Worm (Caenorhabditis elegans) whole organism, late embryonic: ENCODE data around the gene nsun-5.

Experiments
- K02D7.2 ChIP-seq: sonication (generic microtip); optimal IDR thresholded peaks from 2 replicates; lab custom pipeline; 2017; ENCODE audit warnings: mild to moderate bottlenecking, missing genetic modification characterization, missing compliant biosample characterization
- ama-1 ChIP-seq: fragments of 150-350 bp; optimal IDR thresholded peaks from 2 replicates; lab custom pipeline; 2014
- ceh-18 ChIP-seq: sonication (generic microtip); optimal IDR thresholded peaks from 2 replicates; lab custom pipeline; 2016; ENCODE audit warnings: missing genetic modification characterization, missing compliant biosample characterization
- elt-2 ChIP-seq: sonication (generic microtip); optimal IDR thresholded peaks from 2 replicates; lab custom pipeline; 2016; ENCODE audit warnings: missing genetic modification reagents, missing genetic modification characterization, missing compliant biosample characterization
- ets-4 ChIP-seq: sonication (generic microtip); optimal IDR thresholded peaks from 2 replicates; lab custom pipeline; 2016; ENCODE audit warnings: missing genetic modification characterization, missing compliant biosample characterization
- fkh-10 ChIP-seq: fragments of 150-350 bp; optimal IDR thresholded peaks from 2 replicates; lab custom pipeline; 2014; ENCODE audit warnings: missing biosample characterization, missing genetic modification reagents, missing genetic modification characterization
- hlh-30 ChIP-seq: sonication (generic microtip); optimal IDR thresholded peaks from 2 replicates; lab custom pipeline; 2017; ENCODE audit warnings: antibody characterized with exemption, missing genetic modification characterization, missing compliant biosample characterization; ENCODE audit not compliant: insufficient read depth
- nfya-1 ChIP-seq: sonication (generic microtip); optimal IDR thresholded peaks from 2 replicates; lab custom pipeline; 2017; ENCODE audit warnings: missing genetic modification characterization, mild to moderate bottlenecking, missing compliant biosample characterization, antibody characterized with exemption, moderate library complexity
- pha-4 ChIP-seq: fragments of 150-350 bp; optimal IDR thresholded peaks from 2 replicates; lab custom pipeline; 2018; ENCODE audit warnings: missing biosample characterization, missing genetic modification reagents, missing genetic modification characterization
- rnt-1 ChIP-seq: sonication (generic microtip); optimal IDR thresholded peaks from 2 replicates; lab custom pipeline; 2016; ENCODE audit warnings: missing genetic modification characterization, missing compliant biosample characterization
- tbx-2 ChIP-seq: sonication (generic microtip); optimal IDR thresholded peaks from 2 replicates; lab custom pipeline; 2016; ENCODE audit warnings: missing genetic modification characterization, missing compliant biosample characterization
- unc-55 ChIP-seq: sonication (generic microtip); optimal IDR thresholded peaks from 2 replicates; lab custom pipeline; 2017; ENCODE audit warnings: missing biosample characterization, missing genetic modification reagents, missing genetic modification characterization

ce11 chrII:14952464-14953064 is 16.9 kb upstream of the nsun-5 start:
- TF ChIP-seq tbx-2 (no peak), elt-2 (no peak), ceh-18 (no peak), ets-4 (tag; lab: Kevin White, UChicago) (no peak), hlh-30 (tag; lab: Kevin White, UChicago) (no peak), unc-55 (GFP tag; lab: Kevin White, UChicago) (no peak), nfya-1 (tag; lab: Kevin White, UChicago) (no peak), ama-1 (no peak), pha-4 (tag; lab: Kevin White, UChicago) (no peak), fkh-10 (GFP tag; lab: Kevin White, UChicago) (no peak), rnt-1 (tag; lab: Kevin White, UChicago) (no peak), K02D7.2 (no peak)
